Fruit fly (Drosophila melanogaster) Kc167 (cell line): Measurements from ENCODE around the gene Cp18.

ENCODE experiments used
- Myc ChIP-seq: fragments of >200 bp; optimal IDR thresholded peaks from 2 replicates; lab custom pipeline; 2017; ENCODE audit warnings: missing external identifiers
- h ChIP-seq: fragments of >200 bp; optimal IDR thresholded peaks from 3 replicates; lab custom pipeline; 2018; ENCODE audit warnings: missing external identifiers
- insv ChIP-seq: fragments of >200 bp; optimal IDR thresholded peaks from 3 replicates; lab custom pipeline; 2018; ENCODE audit warnings: missing external identifiers
- psq ChIP-seq: fragments of >200 bp; optimal IDR thresholded peaks from 2 replicates; lab custom pipeline; 2017; ENCODE audit warnings: missing external identifiers
- ttk ChIP-seq: sonication (Bioruptor generic); optimal IDR thresholded peaks from 2 replicates; lab custom pipeline; 2017; ENCODE audit warnings: missing external identifiers

- TF ChIP-seq insv (lab: Kevin White, UChicago) (no peak), Myc (no peak), psq (lab: Kevin White, UChicago) (no peak), ttk (lab: Kevin White, UChicago) (no peak), h (lab: Kevin White, UChicago) (no peak)
Observed at dm6 chr3L:8708856-8709255, 17.7 kb upstream of the Cp18 start.
